Fruit fly (Drosophila melanogaster) ovary, adult (tissue): Measurements from ENCODE around the gene CG8870.
A peak's percentile ranks its signal among the peaks of the same experiment; 100 is the strongest.

ENCODE experiments used
- CG17801 ChIP-seq: fragments of 200-800 bp; optimal IDR thresholded peaks from 2 replicates; lab custom pipeline; 2019; ENCODE audit warnings: missing biosample characterization, mild to moderate bottlenecking, missing genetic modification characterization, moderate library complexity; ENCODE audit not compliant: partially characterized antibody

The CG8870 gene

dm6 chr3R:13379675-13380074 lies at the start of gene CG8870, which contains the start of gene CG9813:
CG8870 (plus strand) TSS chr3R:13379842.
CG9813 (minus strand) TSS chr3R:13379775.
- TF ChIP-seq CG17801 (GFP tag; lab: Kevin White, UChicago) = no peak

DNA sequence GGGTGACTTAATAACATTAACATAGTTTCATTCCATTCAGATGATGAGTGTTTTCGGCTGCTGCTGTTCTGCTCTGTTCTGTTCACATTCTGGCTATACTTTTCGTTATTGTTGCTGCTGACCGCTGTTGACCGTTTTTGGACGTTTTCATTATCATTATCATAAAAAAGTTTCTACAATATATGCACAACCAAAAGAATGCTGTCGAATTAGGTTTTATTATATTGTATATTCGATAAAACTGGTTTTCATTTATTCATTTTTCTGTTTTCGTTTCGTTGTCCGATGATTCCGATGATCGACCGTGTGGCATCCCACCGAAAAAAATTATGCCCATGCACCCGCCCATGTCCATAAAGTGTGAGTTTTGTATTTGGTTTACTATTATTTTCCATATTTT lies 46.6 kb upstream of the CG8870 start:
- no peak for TF ChIP-seq CG17801 (GFP tag; lab: Kevin White, UChicago)

dm6 chr3R:13334007-13334406 lies 45.6 kb upstream of the CG8870 start, which contains the start of gene PK2-R2:
PK2-R2 (minus strand) TSS chr3R:13334166.
- TF ChIP-seq CG17801 (GFP tag; lab: Kevin White, UChicago) = no peak

DNA sequence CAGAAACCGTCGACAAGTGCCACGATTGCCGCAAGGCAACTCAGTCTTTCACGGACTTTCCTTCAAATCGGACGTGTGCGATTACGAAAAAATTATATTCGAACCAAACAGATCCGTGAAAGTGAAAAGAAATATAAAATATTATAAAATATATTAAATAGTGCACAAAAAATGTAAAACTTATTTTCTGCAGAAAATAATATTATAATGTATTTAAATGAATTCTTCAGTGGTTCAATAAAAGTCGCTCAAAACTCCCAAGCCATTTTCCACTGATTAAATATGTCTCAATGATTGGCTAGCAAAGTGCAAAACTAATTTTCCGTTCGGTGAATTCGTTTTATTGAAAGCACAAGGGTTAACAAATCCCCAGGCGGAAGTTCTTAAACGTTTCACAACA lies 41.6 kb upstream of the CG8870 start, which contains the start of gene PK2-R1:
Gene PK2-R1, plus strand, starts transcription at position 301 of the 400 bp plus-strand sequence.
- no peak for TF ChIP-seq CG17801 (GFP tag; lab: Kevin White, UChicago)

- TF ChIP-seq CG17801 (GFP tag; lab: Kevin White, UChicago) = no peak
Measured at dm6 chr3R:13353373-13353772, 26.3 kb upstream of the CG8870 start, which contains the start of gene mthl12. mthl12 (plus strand) TSS chr3R:13353673.

DNA sequence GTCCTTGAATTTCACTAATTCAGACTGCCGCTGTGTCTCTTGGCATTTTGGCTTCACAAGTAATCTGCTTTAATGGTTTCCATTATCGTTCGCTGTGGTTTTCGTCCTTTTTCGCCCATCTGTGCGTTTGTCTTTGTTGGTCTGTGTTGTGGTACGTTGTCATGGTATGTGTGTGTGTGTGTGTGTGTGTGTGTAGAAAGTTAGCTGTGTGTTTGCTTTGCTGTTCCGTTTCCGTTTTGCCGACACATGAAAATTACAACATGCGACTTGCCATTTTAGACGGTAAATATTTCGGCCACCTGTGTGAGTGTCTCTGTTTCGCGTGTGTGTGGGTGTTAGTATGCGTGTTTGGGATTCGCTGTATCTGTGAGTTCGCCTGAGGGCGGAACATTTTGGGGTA lies 22.7 kb upstream of the CG8870 start:
- TF ChIP-seq CG17801 (GFP tag; lab: Kevin White, UChicago) = no peak

- no peak for TF ChIP-seq CG17801 (GFP tag; lab: Kevin White, UChicago)
Measured at dm6 chr3R:13360108-13360507, 19.5 kb upstream of the CG8870 start.

- TF ChIP-seq CG17801 (GFP tag; lab: Kevin White, UChicago) = no peak
Measured at dm6 chr3R:13363347-13363994, 16.2 kb upstream of the CG8870 start.

- TF ChIP-seq CG17801 (GFP tag; lab: Kevin White, UChicago) = peak; percentile 95
Measured at dm6 chr3R:13364175-13365174, 15.2 kb upstream of the CG8870 start, which contains the start of gene Dic1. Dic1 (plus strand) TSS chr3R:13364938.

dm6 chr3R:13365665-13366414 lies 13.8 kb upstream of the CG8870 start:
- no peak for TF ChIP-seq CG17801 (GFP tag; lab: Kevin White, UChicago)

dm6 chr3R:13366561-13367518 lies 12.8 kb upstream of the CG8870 start, which contains the start of gene Elp6:
Elp6 (minus strand) TSS chr3R:13366910.
- peak; percentile 36 for TF ChIP-seq CG17801 (GFP tag; lab: Kevin White, UChicago)

dm6 chr3R:13369348-13369747 lies 10.3 kb upstream of the CG8870 start, which contains the start of gene CheA87a:
CheA87a (plus strand) TSS chr3R:13369648.
- no peak for TF ChIP-seq CG17801 (GFP tag; lab: Kevin White, UChicago)
